Worm (Caenorhabditis elegans) whole organism, early embryonic: Measurements from ENCODE around the gene szy-20.

Experiments
- B0310.2 ChIP-seq: sonication (generic microtip); optimal IDR thresholded peaks from 2 replicates; lab custom pipeline; 2016; ENCODE audit warnings: mild to moderate bottlenecking, missing genetic modification characterization, missing compliant biosample characterization
- ama-1 ChIP-seq: fragments of 150-350 bp; optimal IDR thresholded peaks from 2 replicates; lab custom pipeline; 2014
- ets-7 ChIP-seq: sonication (generic microtip); optimal IDR thresholded peaks from 2 replicates; lab custom pipeline; 2016; ENCODE audit warnings: missing genotype, missing genetic modification characterization, missing compliant biosample characterization
- flt-1 ChIP-seq: fragments of 200-800 bp; sonication (Bioruptor generic); IDR thresholded peaks from 2 replicates; pipeline ENCODE4 v1.3.6; 2022; ENCODE audit warnings: missing genetic modification characterization, missing compliant biosample characterization
- sea-1 ChIP-seq: fragments of 200-800 bp; sonication (Bioruptor generic); conservative IDR thresholded peaks from 2 replicates; pipeline ENCODE4 v1.3.6; 2022; ENCODE audit warnings: missing genetic modification characterization, missing compliant biosample characterization
- tbx-11 ChIP-seq: fragments of 200-800 bp; sonication (Bioruptor generic); IDR thresholded peaks from 2 replicates; pipeline ENCODE4 v1.3.6; 2022; ENCODE audit warnings: missing genetic modification characterization, missing compliant biosample characterization
- tbx-37 ChIP-seq: fragments of 200-800 bp; sonication (Bioruptor generic); conservative IDR thresholded peaks from 2 replicates; pipeline ENCODE4 v1.3.6; 2022; ENCODE audit warnings: missing genetic modification reagents, missing genetic modification characterization, missing compliant biosample characterization
- tra-4 ChIP-seq: sonication (generic microtip); optimal IDR thresholded peaks from 2 replicates; lab custom pipeline; 2017; ENCODE audit warnings: missing genetic modification characterization, missing compliant biosample characterization

- TF ChIP-seq ama-1 = no peak
- TF ChIP-seq tbx-11 = no peak
- no peak for TF ChIP-seq tbx-37
- TF ChIP-seq sea-1 (GFP tag; lab: Robert Waterston, UW) = no peak
- TF ChIP-seq ets-7 (tag; lab: Kevin White, UChicago) = no peak
- no peak for TF ChIP-seq B0310.2 (tag; lab: Kevin White, UChicago)
- no peak for TF ChIP-seq tra-4
- TF ChIP-seq flt-1 (GFP tag; lab: Robert Waterston, UW) = no peak
Measured at ce11 chrII:9009976-9010702, 41.0 kb upstream of the szy-20 start.
